Worm (Caenorhabditis elegans) whole organism, L1 larva: Measurements from ENCODE around the gene drd-5.

ENCODE experiments used
- elt-2 ChIP-seq: sonication (generic microtip); optimal IDR thresholded peaks from 2 replicates; lab custom pipeline; 2016; ENCODE audit warnings: missing genetic modification characterization, mild to moderate bottlenecking, inconsistent platforms, missing compliant biosample characterization, missing genetic modification reagents
- tlp-1 ChIP-seq: fragments of 150-350 bp; optimal IDR thresholded peaks from 2 replicates; lab custom pipeline; 2014; ENCODE audit warnings: missing biosample characterization, missing genetic modification characterization
- zag-1 ChIP-seq: fragments of 150-350 bp; optimal IDR thresholded peaks from 2 replicates; lab custom pipeline; 2014; ENCODE audit warnings: missing biosample characterization, missing genetic modification characterization

ce11 chrX:8307600-8307999, 38.5 kb downstream of the drd-5 start, which contains the start of gene R09F10.5:
- TF ChIP-seq elt-2 (tag; lab: Kevin White, UChicago) = no peak
- TF ChIP-seq zag-1 (tag; lab: Kevin White, UChicago) = no peak
- no peak for TF ChIP-seq tlp-1 (tag; lab: Kevin White, UChicago)
